Worm (Caenorhabditis elegans) whole organism, L4 larva: ENCODE data around the gene mcat-1.
A peak's percentile ranks its signal among the peaks of the same experiment; 100 is the strongest.

Source experiments
- D1046.2 ChIP-seq: fragments of 200-800 bp; sonication (Bioruptor generic); IDR thresholded peaks from 2 replicates; pipeline ENCODE4 v1.3.6; 2022; ENCODE audit warnings: missing genetic modification characterization, missing compliant biosample characterization
- F10B5.3 ChIP-seq: sonication (generic microtip); optimal IDR thresholded peaks from 2 replicates; lab custom pipeline; 2016; ENCODE audit warnings: mild to moderate bottlenecking, missing genetic modification characterization, missing compliant biosample characterization
- F26F4.8 ChIP-seq: fragments of 200-800 bp; sonication (Bioruptor generic); conservative IDR thresholded peaks from 2 replicates; pipeline ENCODE4 v1.3.6; 2022; ENCODE audit warnings: missing genetic modification characterization, missing compliant biosample characterization
- F37D6.2 ChIP-seq: sonication (generic microtip); optimal IDR thresholded peaks from 2 replicates; lab custom pipeline; 2016; ENCODE audit warnings: mild to moderate bottlenecking, missing genetic modification characterization, missing compliant biosample characterization
- F44E2.7 ChIP-seq: fragments of 200-800 bp; sonication (Bioruptor generic); IDR thresholded peaks from 2 replicates; pipeline ENCODE4 v2.1.2; 2022; ENCODE audit warnings: missing genetic modification characterization, missing compliant biosample characterization
- F49E8.2 ChIP-seq: sonication (generic microtip); optimal IDR thresholded peaks from 2 replicates; lab custom pipeline; 2016; ENCODE audit warnings: missing compliant biosample characterization, mild to moderate bottlenecking, missing genetic modification characterization, borderline replicate concordance
- R02D3.7 ChIP-seq: fragments of 150-350 bp; sonication (generic microtip); optimal IDR thresholded peaks from 3 replicates; lab custom pipeline; 2014; ENCODE audit warnings: missing biosample characterization, missing genetic modification characterization
- T20F7.1 ChIP-seq: fragments of 200-800 bp; sonication (Bioruptor generic); optimal IDR thresholded peaks from 2 replicates; lab custom pipeline; 2018; ENCODE audit warnings: mild to moderate bottlenecking, missing genetic modification characterization, missing compliant biosample characterization
- T26A8.4 ChIP-seq: fragments of 200-800 bp; sonication (Bioruptor generic); IDR thresholded peaks from 2 replicates; pipeline ENCODE4 v1.3.6; 2022; ENCODE audit warnings: missing genetic modification characterization, missing compliant biosample characterization
- Y105C5A.15 ChIP-seq: fragments of 200-800 bp; sonication (Bioruptor generic); IDR thresholded peaks from 2 replicates; pipeline ENCODE4 v1.3.6; 2022; ENCODE audit warnings: missing genetic modification characterization, missing compliant biosample characterization
- ZK337.2 ChIP-seq: fragments of 200-800 bp; sonication (Bioruptor generic); IDR thresholded peaks from 2 replicates; pipeline ENCODE4 v1.3.6; 2022; ENCODE audit warnings: missing genetic modification reagents, missing genetic modification characterization, missing compliant biosample characterization
- aha-1 ChIP-seq: fragments of 150-350 bp; peaks from one replicate; lab custom pipeline; 2014; ENCODE audit warnings: missing biosample characterization, missing genetic modification characterization
- ceh-20 ChIP-seq: fragments of 200-800 bp; sonication (Bioruptor generic); IDR thresholded peaks from 2 replicates; pipeline ENCODE4 v1.3.6; 2022; ENCODE audit warnings: missing genetic modification reagents, missing genetic modification characterization, missing compliant biosample characterization
- ceh-44 ChIP-seq: fragments of 200-800 bp; sonication (Bioruptor generic); IDR thresholded peaks from 2 replicates; pipeline ENCODE4 v1.3.6; 2022; ENCODE audit warnings: missing genetic modification reagents, missing genetic modification characterization, missing compliant biosample characterization
- ceh-62 ChIP-seq: sonication (generic microtip); optimal IDR thresholded peaks from 2 replicates; lab custom pipeline; 2017; ENCODE audit warnings: missing biosample characterization, missing genetic modification characterization
- ceh-82 ChIP-seq: sonication (generic microtip); optimal IDR thresholded peaks from 2 replicates; lab custom pipeline; 2017; ENCODE audit warnings: missing biosample characterization, missing genetic modification characterization
- daf-19 ChIP-seq: fragments of 200-800 bp; sonication (Bioruptor generic); conservative IDR thresholded peaks from 2 replicates; pipeline ENCODE4 v1.3.6; 2022; ENCODE audit warnings: missing genetic modification characterization, missing compliant biosample characterization
- dmd-9 ChIP-seq: fragments of 200-800 bp; sonication (Bioruptor generic); IDR thresholded peaks from 2 replicates; pipeline ENCODE4 v1.3.6; 2022; ENCODE audit warnings: missing genetic modification reagents, missing genetic modification characterization, missing compliant biosample characterization
- egl-27 ChIP-seq: sonication (generic microtip); optimal IDR thresholded peaks from 3 replicates; lab custom pipeline; 2017; ENCODE audit warnings: missing biosample characterization, missing genetic modification reagents, missing genetic modification characterization
- egl-43 ChIP-seq: fragments of 200-800 bp; sonication (Bioruptor generic); IDR thresholded peaks from 2 replicates; pipeline ENCODE4 v1.3.6; 2022; ENCODE audit warnings: missing genetic modification reagents, missing genetic modification characterization, missing compliant biosample characterization
- fkh-10 ChIP-seq: fragments of 150-350 bp; optimal IDR thresholded peaks from 2 replicates; lab custom pipeline; 2014; ENCODE audit warnings: missing biosample characterization, missing genetic modification reagents, missing genetic modification characterization
- hif-1 ChIP-seq, 2 experiments: sonication (generic microtip); optimal IDR thresholded peaks; 2 replicates each; lab custom pipeline; 2016 to 2017; ENCODE audit warnings: missing compliant biosample characterization in 2 of 2, missing genetic modification characterization in 2 of 2, missing genetic modification reagents in 2 of 2, missing genotype in 2 of 2, mild to moderate bottlenecking in 1 of 2
- hmg-1.1 ChIP-seq: fragments of 200-800 bp; sonication (Bioruptor generic); IDR thresholded peaks from 2 replicates; pipeline ENCODE4 v1.3.6; 2022; ENCODE audit warnings: missing genetic modification reagents, missing genetic modification characterization, missing compliant biosample characterization
- lim-7 ChIP-seq: fragments of 200-800 bp; sonication (Bioruptor generic); IDR thresholded peaks from 2 replicates; pipeline ENCODE4 v1.3.6; 2022; ENCODE audit warnings: missing genetic modification characterization, missing compliant biosample characterization
- lin-13 ChIP-seq: fragments of 150-350 bp; optimal IDR thresholded peaks from 2 replicates; lab custom pipeline; 2014; ENCODE audit warnings: missing biosample characterization, missing genetic modification reagents, missing genetic modification characterization
- lin-15B ChIP-seq: fragments of 150-350 bp; sonication (generic microtip); optimal IDR thresholded peaks from 3 replicates; lab custom pipeline; 2014; ENCODE audit warnings: missing biosample characterization, missing genetic modification characterization
- lin-38 ChIP-seq: fragments of 200-800 bp; sonication (Bioruptor generic); IDR thresholded peaks from 2 replicates; pipeline ENCODE4 v1.3.6; 2022; ENCODE audit warnings: missing genetic modification reagents, missing genetic modification characterization, missing compliant biosample characterization
- lsy-2 ChIP-seq, 2 experiments: fragments of 150-350 bp in 1 of 2; sonication (generic microtip) in 1 of 2; optimal IDR thresholded peaks; 2 replicates each; lab custom pipeline; 2014 to 2017; ENCODE audit warnings: missing biosample characterization in 2 of 2, missing genetic modification characterization in 2 of 2
- madf-9 ChIP-seq: fragments of 200-800 bp; sonication (Bioruptor generic); conservative IDR thresholded peaks from 2 replicates; pipeline ENCODE4 v1.3.6; 2022; ENCODE audit warnings: missing genetic modification reagents, missing genetic modification characterization, missing compliant biosample characterization
- nhr-10 ChIP-seq: fragments of 150-350 bp; optimal IDR thresholded peaks from 2 replicates; lab custom pipeline; 2014; ENCODE audit warnings: missing biosample characterization, missing genetic modification characterization
- nhr-111 ChIP-seq: fragments of 200-800 bp; sonication (Bioruptor generic); optimal IDR thresholded peaks from 2 replicates; lab custom pipeline; 2018; ENCODE audit warnings: mild to moderate bottlenecking, missing genetic modification characterization, missing compliant biosample characterization
- nhr-28 ChIP-seq: fragments of 150-350 bp; optimal IDR thresholded peaks from 2 replicates; lab custom pipeline; 2014; ENCODE audit warnings: missing biosample characterization, missing genetic modification characterization
- nhr-77 ChIP-seq: fragments of 150-350 bp; optimal IDR thresholded peaks from 2 replicates; lab custom pipeline; 2014; ENCODE audit warnings: missing biosample characterization, missing genetic modification characterization
- sdz-12 ChIP-seq: fragments of 200-800 bp; sonication (Bioruptor generic); optimal IDR thresholded peaks from 2 replicates; lab custom pipeline; 2018; ENCODE audit warnings: mild to moderate bottlenecking, missing genetic modification characterization, missing compliant biosample characterization
- set-16 ChIP-seq: fragments of 200-800 bp; sonication (Bioruptor generic); IDR thresholded peaks from 2 replicates; pipeline ENCODE4 v1.3.6; 2022; ENCODE audit warnings: missing genetic modification reagents, missing genetic modification characterization, missing compliant biosample characterization
- snpc-1.2 ChIP-seq: fragments of 200-800 bp; sonication (Bioruptor generic); IDR thresholded peaks from 2 replicates; pipeline ENCODE4 v1.3.6; 2022; ENCODE audit warnings: missing genetic modification reagents, missing genetic modification characterization, missing compliant biosample characterization
- spr-1 ChIP-seq: sonication (generic microtip); optimal IDR thresholded peaks from 2 replicates; lab custom pipeline; 2016; ENCODE audit warnings: mild to moderate bottlenecking, missing genetic modification characterization, missing compliant biosample characterization
- tag-97 ChIP-seq: fragments of 200-800 bp; sonication (Bioruptor generic); IDR thresholded peaks from 2 replicates; pipeline ENCODE4 v1.3.6; 2022; ENCODE audit warnings: missing genetic modification characterization, missing compliant biosample characterization
- tra-1 ChIP-seq: fragments of 200-800 bp; sonication (Bioruptor generic); IDR thresholded peaks from 2 replicates; pipeline ENCODE4 v1.3.6; 2022; ENCODE audit warnings: missing genetic modification reagents, missing genetic modification characterization, missing compliant biosample characterization
- unc-130 ChIP-seq: sonication (generic microtip); optimal IDR thresholded peaks from 2 replicates; lab custom pipeline; 2016; ENCODE audit warnings: missing genetic modification reagents, missing genetic modification characterization, missing compliant biosample characterization
- unc-39 ChIP-seq: sonication (generic microtip); optimal IDR thresholded peaks from 2 replicates; lab custom pipeline; 2017; ENCODE audit warnings: missing biosample characterization, missing genetic modification characterization
- unc-62 ChIP-seq, 3 experiments: fragments of 150-350 bp in 1 of 3; sonication (generic microtip); optimal IDR thresholded peaks in 2 of 3; peaks in 1 of 3; 1 replicate in 1 of 3; 2 replicates in 2 of 3; lab custom pipeline; 2014 to 2017; ENCODE audit warnings: missing biosample characterization in 3 of 3, missing genetic modification characterization in 3 of 3, missing genetic modification reagents in 3 of 3, missing genotype in 1 of 3
- zip-11 ChIP-seq: fragments of 200-800 bp; sonication (Bioruptor generic); IDR thresholded peaks from 2 replicates; pipeline ENCODE4 v1.3.6; 2022; ENCODE audit warnings: missing genetic modification characterization, missing compliant biosample characterization
- zip-2 ChIP-seq: fragments of 150-350 bp; optimal IDR thresholded peaks from 2 replicates; lab custom pipeline; 2014; ENCODE audit warnings: missing biosample characterization, missing genetic modification characterization
- ztf-11 ChIP-seq: fragments of 150-350 bp; optimal IDR thresholded peaks from 2 replicates; lab custom pipeline; 2014; ENCODE audit warnings: missing biosample characterization, missing genetic modification characterization

Gene mcat-1

ce11 chrII:108865-109264, 17.5 kb upstream of the mcat-1 start, which contains the start of gene C50D2.2:
C50D2.2 (plus strand) TSS chrII:109165.
- no peak for TF ChIP-seq R02D3.7
- TF ChIP-seq fkh-10 (GFP tag; lab: Kevin White, UChicago) = no peak
- TF ChIP-seq ceh-82 (tag; lab: Kevin White, UChicago) = no peak
- TF ChIP-seq aha-1 (tag; lab: Kevin White, UChicago) = peak; percentile 20
- TF ChIP-seq hif-1 (tag; optimal IDR thresholded peaks at IDR 0.05; lab: Kevin White, UChicago) = no peak
- no peak for TF ChIP-seq Y105C5A.15 (GFP tag; lab: Robert Waterston, UW)
- no peak for TF ChIP-seq D1046.2
- TF ChIP-seq ceh-44 (GFP tag; lab: Robert Waterston, UW) = no peak
- TF ChIP-seq, all 104 proteins: peak for 1

DNA sequence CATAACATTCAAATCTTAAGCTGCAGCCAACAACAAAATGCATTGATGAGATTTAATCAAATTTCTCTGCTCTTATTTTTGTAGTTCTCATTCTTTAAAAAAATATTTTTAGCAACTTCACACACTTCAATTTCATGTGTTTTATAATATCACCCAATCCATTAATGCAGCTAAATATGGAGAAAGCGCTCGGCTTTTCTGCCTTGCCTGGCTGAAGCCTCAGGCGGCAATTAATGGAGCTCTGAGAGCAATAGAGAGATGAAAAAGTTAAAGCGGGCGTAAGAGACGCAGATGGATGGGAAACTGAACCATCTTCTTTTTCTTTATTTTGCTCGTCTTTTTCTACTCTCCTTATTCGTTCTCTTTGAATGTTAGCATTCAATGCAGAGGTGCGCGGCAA, 16.4 kb upstream of the mcat-1 start:
- TF ChIP-seq tra-1 (GFP tag; lab: Robert Waterston, UW) (no peak), unc-62 (GFP tag; optimal IDR thresholded peaks at IDR 0.05 in 1 of 2; lab: Kevin White, UChicago) (no peak), unc-62 (tag; optimal IDR thresholded peaks at IDR 0.05; lab: Kevin White, UChicago) (no peak), hmg-1.1 (no peak), F37D6.2 (tag; lab: Kevin White, UChicago) (no peak), zip-2 (tag; lab: Kevin White, UChicago) (no peak), madf-9 (GFP tag; lab: Robert Waterston, UW) (no peak), tag-97 (no peak), sdz-12 (no peak), ZK337.2 (GFP tag; lab: Robert Waterston, UW) (no peak), zip-11 (GFP tag; lab: Robert Waterston, UW) (no peak), F49E8.2 (tag; lab: Kevin White, UChicago) (no peak)

DNA sequence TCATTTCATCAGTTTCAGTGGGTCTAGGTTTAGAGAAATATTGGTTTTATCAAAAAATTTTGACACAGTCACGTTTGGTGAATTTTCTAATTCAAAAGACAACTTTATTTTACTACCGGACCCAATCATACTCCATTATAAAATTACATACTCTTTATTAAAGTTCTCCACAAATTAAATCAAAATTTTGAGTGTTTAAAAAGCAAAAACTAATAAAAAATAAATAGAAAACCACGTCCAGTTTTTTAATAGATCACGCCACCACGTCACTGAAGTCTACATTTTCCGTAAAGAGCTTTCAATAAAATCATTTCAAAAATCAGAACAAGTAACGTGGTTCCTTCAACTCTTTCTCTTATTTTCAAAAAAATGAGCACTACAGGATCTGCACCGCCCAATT, 14.6 kb upstream of the mcat-1 start, which contains the start of gene txt-1:
TSS of gene txt-1 (plus strand) at position 301 of the 400 bp plus-strand sequence.
- TF ChIP-seq egl-43 (GFP tag; lab: Robert Waterston, UW) = no peak
- TF ChIP-seq lin-38 (GFP tag; lab: Robert Waterston, UW) = no peak
- no peak for TF ChIP-seq ceh-62 (tag; lab: Kevin White, UChicago)
- TF ChIP-seq nhr-10 (tag; lab: Kevin White, UChicago) = no peak
- TF ChIP-seq dmd-9 = no peak
- TF ChIP-seq F44E2.7 (GFP tag; lab: Robert Waterston, UW) = no peak
- TF ChIP-seq lin-15B = no peak
- no peak for TF ChIP-seq nhr-28 (tag; lab: Kevin White, UChicago)

DNA sequence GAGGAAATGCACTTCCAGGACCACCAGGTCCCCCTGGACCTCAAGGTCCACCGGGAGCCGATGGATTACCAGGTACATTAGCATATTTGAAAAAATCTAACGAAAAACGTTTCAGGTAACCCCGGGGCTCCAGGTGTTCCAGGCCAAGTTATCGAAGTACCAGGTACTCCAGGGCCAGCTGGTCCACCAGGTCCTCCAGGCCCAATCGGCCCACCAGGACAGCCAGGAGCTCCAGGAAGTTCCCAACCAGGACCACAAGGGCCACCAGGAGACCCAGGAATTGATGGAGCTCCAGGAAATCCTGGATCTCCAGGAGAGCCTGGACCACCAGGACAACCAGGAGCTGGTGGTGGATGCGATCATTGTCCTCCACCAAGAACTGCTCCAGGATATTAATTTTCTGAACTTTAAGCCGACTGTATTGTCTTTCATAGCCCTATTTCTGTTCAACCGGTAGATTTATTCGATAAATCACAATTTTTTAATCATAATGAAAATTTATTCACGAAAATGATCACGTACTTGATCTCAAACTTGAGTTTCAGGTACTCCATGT, 14.1 kb upstream of the mcat-1 start:
- TF ChIP-seq set-16 (peak; percentile 83), F10B5.3 (no peak), spr-1 (no peak), daf-19 (GFP tag; lab: Robert Waterston, UW) (no peak), nhr-111 (GFP tag; lab: Kevin White, UChicago) (no peak), unc-62 (GFP tag; optimal IDR thresholded peaks at IDR 0.05 in 1 of 2; lab: Kevin White, UChicago) (peak in 1 of 2 experiments; percentile 93), unc-62 (tag; optimal IDR thresholded peaks at IDR 0.05; lab: Kevin White, UChicago) (no peak), madf-9 (GFP tag; lab: Robert Waterston, UW) (no peak), egl-43 (GFP tag; lab: Robert Waterston, UW) (peak; percentile 56; the same call in 1 of the 2 replicates)

ce11 chrII:104234-104633, 12.9 kb upstream of the mcat-1 start, which contains the start of gene col-68:
col-68 (plus strand) TSS chrII:104534.
- TF ChIP-seq ceh-20 (GFP tag; lab: Robert Waterston, UW) (no peak), F26F4.8 (GFP tag; lab: Robert Waterston, UW) (no peak), F37D6.2 (tag; lab: Kevin White, UChicago) (no peak), egl-27 (tag; lab: Kevin White, UChicago) (no peak), nhr-77 (tag; lab: Kevin White, UChicago) (no peak), snpc-1.2 (GFP tag; lab: Robert Waterston, UW) (no peak), nhr-10 (tag; lab: Kevin White, UChicago) (no peak), lsy-2 (tag; optimal IDR thresholded peaks at IDR 0.05; lab: Kevin White, UChicago) (no peak), lim-7 (GFP tag; lab: Robert Waterston, UW) (no peak), unc-39 (tag; lab: Kevin White, UChicago) (no peak), dmd-9 (no peak), sdz-12 (no peak), unc-130 (no peak), T26A8.4 (GFP tag; lab: Robert Waterston, UW) (no peak), ztf-11 (tag; lab: Kevin White, UChicago) (no peak), T20F7.1 (GFP tag; lab: Kevin White, UChicago) (no peak), lin-13 (GFP tag; lab: Kevin White, UChicago) (no peak)
